Worm (Caenorhabditis elegans): ENCODE measurements around the gene irld-36.

- TF ChIP-seq unc-62 (GFP tag; optimal IDR thresholded peaks at IDR 0.05) (no peak), ama-1 (optimal IDR thresholded peaks at IDR 0.05) (no peak)
Observed at ce11 chrII:1692827-1693226, 13.6 kb downstream of the irld-36 start, which contains the start of gene fbxc-21.
